Worm (Caenorhabditis elegans) whole organism, L1 larva: ENCODE measurements around the gene dhcr-7.

Experiments used
- irx-1 ChIP-seq: sonication (generic microtip); optimal IDR thresholded peaks from 2 replicates; lab custom pipeline; 2016; ENCODE audit warnings: missing genetic modification characterization, missing compliant biosample characterization
- vab-15 ChIP-seq: sonication (generic microtip); optimal IDR thresholded peaks from 2 replicates; lab custom pipeline; 2017; ENCODE audit warnings: missing genotype, mild to moderate bottlenecking, missing genetic modification characterization, missing compliant biosample characterization
- zip-4 ChIP-seq: fragments of 200-800 bp; sonication (Bioruptor generic); optimal IDR thresholded peaks from 2 replicates; lab custom pipeline; 2018; ENCODE audit warnings: mild to moderate bottlenecking, missing genetic modification characterization, moderate library complexity, missing compliant biosample characterization

DNA sequence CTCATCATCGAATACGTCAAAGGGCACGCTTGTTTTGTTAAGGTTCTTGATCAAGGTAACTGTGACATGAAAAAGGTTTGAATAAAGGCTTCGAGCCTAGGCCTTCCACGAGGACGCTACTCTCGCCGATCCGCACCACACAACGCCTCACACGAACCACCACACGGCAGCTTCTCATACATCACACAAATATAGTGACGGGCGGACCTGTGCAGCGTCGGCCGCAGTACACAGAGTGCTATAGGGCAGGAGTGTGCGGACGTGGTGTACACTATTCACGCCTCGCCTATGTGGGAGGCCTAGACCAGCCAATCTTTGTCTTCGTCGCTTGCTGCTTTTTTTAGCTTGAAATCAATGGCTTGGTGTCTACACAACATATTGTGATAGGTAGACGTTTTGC lies 29.5 kb downstream of the dhcr-7 start:
- TF ChIP-seq irx-1 (tag; lab: Kevin White, UChicago) (no peak), vab-15 (tag; lab: Kevin White, UChicago) (no peak), zip-4 (GFP tag; lab: Kevin White, UChicago) (no peak)
